Worm (Caenorhabditis elegans): Measurements from ENCODE around the gene str-161.

The str-161 gene

DNA sequence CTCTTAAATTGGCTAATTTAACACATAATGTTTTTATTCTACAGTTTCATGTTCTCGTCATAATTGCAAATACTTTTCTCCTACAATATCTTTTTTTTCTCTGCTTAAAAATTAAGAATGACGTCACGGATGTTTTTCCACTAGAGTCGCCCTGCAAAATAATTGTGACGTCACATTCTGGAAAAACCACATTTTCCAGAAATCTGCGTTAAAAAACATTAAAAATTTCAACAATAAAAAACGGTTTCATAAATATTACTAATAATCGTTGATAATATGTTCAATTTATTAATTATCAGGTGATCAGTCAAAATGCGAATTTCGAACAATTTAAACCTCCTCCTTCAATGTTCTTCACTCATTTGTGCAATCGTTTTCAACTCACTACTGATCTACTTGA, 19.9 kb downstream of the str-161 start, which contains the start of gene str-166:
TSS of gene str-166 (plus strand) at position 301 of the 400 bp plus-strand sequence.
- no peak for TF ChIP-seq unc-62 (GFP tag; optimal IDR thresholded peaks at IDR 0.05)

- TF ChIP-seq unc-62 (GFP tag; optimal IDR thresholded peaks at IDR 0.05), result no peak
Observed at ce11 chrIV:4880634-4881033, 23.2 kb downstream of the str-161 start.

DNA sequence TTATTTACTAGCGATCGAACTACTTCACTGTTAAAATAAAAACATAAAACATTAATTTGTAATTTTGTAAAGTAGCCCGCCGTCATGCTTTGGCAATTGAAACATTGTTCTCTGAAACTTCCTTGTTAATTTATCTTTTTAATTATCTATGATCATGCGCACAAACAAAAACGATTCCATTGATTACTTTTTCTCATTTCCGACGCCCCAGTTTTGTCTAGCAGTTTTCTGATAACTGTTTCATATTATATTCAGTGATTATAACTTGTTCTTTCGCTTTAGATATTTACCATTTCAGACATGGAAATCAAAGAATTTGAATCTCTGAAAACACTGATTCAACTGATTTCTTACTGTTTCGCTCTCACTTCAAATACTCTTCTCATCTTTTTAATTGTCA, 26.8 kb downstream of the str-161 start, which contains the start of gene str-170:
TSS of gene str-170 (plus strand) at position 301 of the 400 bp plus-strand sequence.
- TF ChIP-seq unc-62 (GFP tag; optimal IDR thresholded peaks at IDR 0.05), result no peak

DNA sequence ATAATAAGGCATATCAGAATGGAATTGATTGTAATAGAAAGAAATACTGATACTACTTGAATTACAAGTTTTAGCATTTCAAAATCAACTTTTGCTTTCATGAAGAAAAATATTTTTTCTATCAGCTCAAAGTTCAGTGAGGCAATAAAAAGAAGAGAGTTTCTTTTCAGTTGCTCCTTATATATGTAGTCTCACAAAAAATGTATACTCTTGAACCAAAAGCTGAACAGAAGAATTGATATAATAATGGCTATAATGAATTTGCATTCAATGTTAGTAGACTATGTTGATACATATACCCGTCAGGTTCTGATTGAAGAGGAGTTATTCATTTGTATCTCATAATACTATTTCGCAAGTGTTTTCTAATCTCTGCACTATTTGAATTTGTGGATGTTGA, 29.3 kb downstream of the str-161 start, which contains the start of gene str-174:
TSS of gene str-174 (minus strand) at position 101 of the 400 bp plus-strand sequence.
- TF ChIP-seq unc-62 (GFP tag; optimal IDR thresholded peaks at IDR 0.05), result no peak

DNA sequence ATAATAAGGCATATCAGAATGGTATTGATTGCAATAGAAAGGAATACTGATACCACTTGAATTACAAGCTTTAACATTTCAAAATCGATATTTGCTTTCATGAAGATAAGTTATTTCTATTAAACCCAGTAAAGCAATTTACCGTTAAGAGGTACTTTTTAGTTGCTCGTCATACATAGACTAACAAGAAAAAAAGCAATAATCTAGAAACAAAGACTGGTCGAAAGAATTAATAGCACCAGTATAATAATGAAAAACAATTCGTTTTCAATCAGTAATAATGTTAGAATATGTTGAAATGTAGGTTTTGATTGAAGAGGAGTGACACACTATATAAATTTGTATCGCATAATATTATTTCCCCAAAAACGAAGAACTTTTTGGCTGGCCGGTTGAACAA, 33.3 kb downstream of the str-161 start, which contains the start of gene str-175:
TSS of gene str-175 (minus strand) at position 101 of the 400 bp plus-strand sequence.
- TF ChIP-seq unc-62 (GFP tag; optimal IDR thresholded peaks at IDR 0.05), result no peak

DNA sequence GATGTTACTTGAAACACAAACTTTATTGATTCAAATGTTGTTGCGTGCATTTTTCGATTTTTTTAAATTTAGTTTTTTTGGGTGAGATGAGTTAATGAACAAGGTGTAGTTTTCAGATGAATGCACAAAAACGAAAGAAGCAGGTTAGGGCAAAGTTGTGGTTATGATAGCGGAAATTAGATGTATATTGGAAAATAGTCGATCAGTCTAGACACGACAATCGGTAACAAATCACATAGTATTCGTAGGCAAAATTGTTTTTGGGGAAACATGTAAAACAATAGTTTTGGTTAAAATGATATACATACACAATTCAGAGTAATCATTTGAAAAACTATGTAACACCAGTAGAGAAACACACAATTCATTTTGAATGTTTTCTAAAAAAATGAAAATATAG, 36.3 kb downstream of the str-161 start, which contains the start of gene str-172:
TSS of gene str-172 (minus strand) at position 101 of the 400 bp plus-strand sequence.
- TF ChIP-seq unc-62 (GFP tag; optimal IDR thresholded peaks at IDR 0.05), result no peak

ce11 chrIV:4866599-4866998, 37.3 kb downstream of the str-161 start:
- no peak for TF ChIP-seq unc-62 (GFP tag; optimal IDR thresholded peaks at IDR 0.05)

- no peak for TF ChIP-seq unc-62 (GFP tag; optimal IDR thresholded peaks at IDR 0.05)
Observed at ce11 chrIV:4864524-4864923, 39.3 kb downstream of the str-161 start.

ce11 chrIV:4861449-4861848, 42.4 kb downstream of the str-161 start, which contains the start of the genes Y17G9A.4 and str-173:
Y17G9A.4 (minus strand) TSS chrIV:4861549.
str-173 (plus strand) TSS chrIV:4861773.
- TF ChIP-seq unc-62 (GFP tag; optimal IDR thresholded peaks at IDR 0.05), result no peak

ce11 chrIV:4858573-4858972, 45.3 kb downstream of the str-161 start, which contains the start of gene Y17G9A.3:
Y17G9A.3 (minus strand) TSS chrIV:4858673.
- TF ChIP-seq unc-62 (GFP tag; optimal IDR thresholded peaks at IDR 0.05), result no peak

ce11 chrIV:4856195-4856594, 47.7 kb downstream of the str-161 start, which contains the start of gene Y17G9A.2:
Y17G9A.2 (minus strand) TSS chrIV:4856295.
- TF ChIP-seq unc-62 (GFP tag; optimal IDR thresholded peaks at IDR 0.05), result no peak
